Fruit fly (Drosophila melanogaster) whole organism, embryonic: ENCODE measurements around the gene Evi5.

ENCODE experiments used
- ATbp ChIP-seq: fragments of 200-800 bp; sonication (Bioruptor generic); optimal IDR thresholded peaks from 2 replicates; lab custom pipeline; 2017; ENCODE audit warnings: missing biosample characterization, mild to moderate bottlenecking, missing genetic modification characterization, missing genetic modification reagents
- Atf-2 ChIP-seq: fragments of 200-800 bp; sonication (Bioruptor generic); optimal IDR thresholded peaks from 2 replicates; lab custom pipeline; 2016; ENCODE audit warnings: missing biosample characterization, missing genetic modification characterization
- CG12104 ChIP-seq: fragments of 200-800 bp; sonication (Bioruptor generic); optimal IDR thresholded peaks from 3 replicates; lab custom pipeline; 2016; ENCODE audit warnings: missing biosample characterization, missing genetic modification characterization
- CG12155 ChIP-seq: fragments of 200-800 bp; sonication (Bioruptor generic); optimal IDR thresholded peaks from 3 replicates; lab custom pipeline; 2016; ENCODE audit warnings: missing biosample characterization, missing genetic modification characterization
- CG12219 ChIP-seq: fragments of 200-800 bp; sonication (Bioruptor generic); optimal IDR thresholded peaks from 3 replicates; lab custom pipeline; 2018; ENCODE audit warnings: missing biosample characterization, mild to moderate bottlenecking, missing genetic modification characterization
- CG1529 ChIP-seq: fragments of 200-800 bp; sonication (Bioruptor generic); optimal IDR thresholded peaks from 3 replicates; lab custom pipeline; 2018; ENCODE audit warnings: missing biosample characterization, missing genetic modification characterization
- CG17359 ChIP-seq: fragments of 200-800 bp; sonication (Bioruptor generic); optimal IDR thresholded peaks from 3 replicates; lab custom pipeline; 2018; ENCODE audit warnings: missing biosample characterization, mild to moderate bottlenecking, missing genetic modification characterization, moderate library complexity
- CG17385 ChIP-seq: fragments of 200-800 bp; sonication (Bioruptor generic); optimal IDR thresholded peaks from 3 replicates; lab custom pipeline; 2018; ENCODE audit warnings: missing biosample characterization, mild to moderate bottlenecking, missing genetic modification characterization
- CG17612 ChIP-seq: fragments of 200-800 bp; sonication (Bioruptor generic); IDR thresholded peaks from 2 replicates; pipeline ENCODE4 v1.3.6; 2022; ENCODE audit warnings: missing biosample characterization, missing genetic modification characterization
- CG18011 ChIP-seq: fragments of 200-800 bp; sonication (Bioruptor generic); optimal IDR thresholded peaks from 2 replicates; lab custom pipeline; 2017; ENCODE audit warnings: missing biosample characterization, missing genetic modification characterization, mild to moderate bottlenecking, moderate library complexity, missing genotype
- CG18262 ChIP-seq: fragments of 200-800 bp; optimal IDR thresholded peaks from 3 replicates; lab custom pipeline; 2019; ENCODE audit warnings: missing biosample characterization, mild to moderate bottlenecking, missing genetic modification characterization, moderate library complexity
- CG18599 ChIP-seq: fragments of 200-800 bp; sonication (Bioruptor generic); optimal IDR thresholded peaks from 3 replicates; lab custom pipeline; 2017; ENCODE audit warnings: missing biosample characterization, missing genetic modification characterization, mild to moderate bottlenecking, moderate library complexity, missing genetic modification reagents
- CG2116 ChIP-seq: fragments of 200-800 bp; sonication (Bioruptor generic); optimal IDR thresholded peaks from 3 replicates; lab custom pipeline; 2018; ENCODE audit warnings: missing biosample characterization, mild to moderate bottlenecking, missing genetic modification characterization
- CG2129 ChIP-seq: fragments of 200-800 bp; sonication (Bioruptor generic); IDR thresholded peaks from 2 replicates; pipeline ENCODE4 v1.3.6; 2022; ENCODE audit warnings: missing biosample characterization, missing genetic modification characterization; ENCODE audit not compliant: partially characterized antibody
- CG2202 ChIP-seq: fragments of 200-800 bp; sonication (Bioruptor generic); optimal IDR thresholded peaks from 2 replicates; lab custom pipeline; 2018; ENCODE audit warnings: missing biosample characterization, mild to moderate bottlenecking, missing genetic modification characterization
- CG2678 ChIP-seq: fragments of 200-800 bp; sonication (Bioruptor generic); optimal IDR thresholded peaks from 3 replicates; lab custom pipeline; 2019; ENCODE audit warnings: missing biosample characterization, mild to moderate bottlenecking, missing genetic modification characterization, moderate library complexity
- CG7372 ChIP-seq: fragments of 200-800 bp; sonication (Bioruptor generic); IDR thresholded peaks from 2 replicates; pipeline ENCODE4 v1.3.6; 2022; ENCODE audit warnings: missing biosample characterization, missing genetic modification characterization
- CG8359 ChIP-seq: fragments of 200-800 bp; sonication (Bioruptor generic); optimal IDR thresholded peaks from 2 replicates; lab custom pipeline; 2017; ENCODE audit warnings: missing biosample characterization, mild to moderate bottlenecking, missing genetic modification characterization, borderline replicate concordance
- CG9437 ChIP-seq: fragments of 200-800 bp; sonication (Bioruptor generic); optimal IDR thresholded peaks from 2 replicates; lab custom pipeline; 2018; ENCODE audit warnings: missing biosample characterization, mild to moderate bottlenecking, missing genetic modification characterization
- CG9876 ChIP-seq: fragments of 200-800 bp; sonication (Bioruptor generic); optimal IDR thresholded peaks from 2 replicates; lab custom pipeline; 2016; ENCODE audit warnings: missing biosample characterization, missing genetic modification characterization
- CG9932 ChIP-seq: fragments of 200-800 bp; sonication (Bioruptor generic); IDR thresholded peaks from 2 replicates; pipeline ENCODE4 v1.3.6; 2022; ENCODE audit warnings: missing biosample characterization, missing genetic modification characterization
- Eip74EF ChIP-seq, 2 experiments: fragments of 200-800 bp in 1 of 2; fragments of >200 bp in 1 of 2; sonication (Bioruptor generic) in 1 of 2; optimal IDR thresholded peaks; 2 replicates each; lab custom pipeline; 2017 to 2019; ENCODE audit warnings: missing biosample characterization in 2 of 2, missing genetic modification characterization in 2 of 2, mild to moderate bottlenecking in 1 of 2, moderate library complexity in 1 of 2
- Hand ChIP-seq: fragments of 200-800 bp; sonication (Bioruptor generic); optimal IDR thresholded peaks from 2 replicates; lab custom pipeline; 2017; ENCODE audit warnings: mild to moderate bottlenecking, missing biosample characterization, missing genetic modification reagents, missing genetic modification characterization
- Hr51 ChIP-seq, 2 experiments: fragments of 200-800 bp; sonication (Bioruptor generic); optimal IDR thresholded peaks; 2 replicates in 1 of 2; 3 replicates in 1 of 2; lab custom pipeline; 2016 to 2018; ENCODE audit warnings: missing biosample characterization in 2 of 2, missing genetic modification characterization in 2 of 2, mild to moderate bottlenecking in 1 of 2, moderate library complexity in 1 of 2
- Lim3 ChIP-seq: fragments of 200-800 bp; sonication (Bioruptor generic); IDR thresholded peaks from 2 replicates; pipeline ENCODE4 v1.3.6; 2022; ENCODE audit warnings: missing biosample characterization, missing genetic modification characterization
- Mad ChIP-seq: fragments of 200-800 bp; sonication (Bioruptor generic); optimal IDR thresholded peaks from 2 replicates; lab custom pipeline; 2016; ENCODE audit warnings: missing biosample characterization, missing genetic modification characterization
- Max ChIP-seq: fragments of 200-800 bp; sonication (Bioruptor generic); optimal IDR thresholded peaks from 2 replicates; lab custom pipeline; 2016; ENCODE audit warnings: missing biosample characterization, mild to moderate bottlenecking, missing genetic modification characterization
- NK7.1 ChIP-seq: fragments of 200-800 bp; sonication (Bioruptor generic); optimal IDR thresholded peaks from 3 replicates; lab custom pipeline; 2016; ENCODE audit warnings: missing biosample characterization, missing genetic modification characterization
- Oli ChIP-seq: fragments of 200-800 bp; sonication (Bioruptor generic); optimal IDR thresholded peaks from 2 replicates; lab custom pipeline; 2018; ENCODE audit warnings: missing biosample characterization, mild to moderate bottlenecking, missing genetic modification characterization, moderate library complexity
- Side ChIP-seq: fragments of 200-800 bp; sonication (Bioruptor generic); optimal IDR thresholded peaks from 2 replicates; lab custom pipeline; 2016; ENCODE audit warnings: missing biosample characterization, missing genetic modification characterization
- Sry-δ ChIP-seq: fragments of 200-800 bp; sonication (Bioruptor generic); optimal IDR thresholded peaks from 2 replicates; lab custom pipeline; 2016; ENCODE audit warnings: missing biosample characterization, missing genetic modification characterization
- Tbp ChIP-seq: fragments of >200 bp; optimal IDR thresholded peaks from 2 replicates; lab custom pipeline; 2018; ENCODE audit warnings: missing biosample characterization, missing genetic modification characterization
- Xbp1 ChIP-seq: fragments of 200-800 bp; sonication (Bioruptor generic); optimal IDR thresholded peaks from 3 replicates; lab custom pipeline; 2016; ENCODE audit warnings: missing biosample characterization, mild to moderate bottlenecking, missing genetic modification characterization
- bowl ChIP-seq: fragments of 200-800 bp; sonication (Bioruptor generic); IDR thresholded peaks from 2 replicates; pipeline ENCODE4 v1.3.6; 2022; ENCODE audit warnings: missing biosample characterization, missing genetic modification characterization
- cato ChIP-seq: fragments of 200-800 bp; sonication (Bioruptor generic); optimal IDR thresholded peaks from 2 replicates; lab custom pipeline; 2016; ENCODE audit warnings: missing biosample characterization, missing genetic modification characterization, borderline replicate concordance
- fd64A ChIP-seq: fragments of 200-800 bp; sonication (Bioruptor generic); optimal IDR thresholded peaks from 3 replicates; lab custom pipeline; 2018; ENCODE audit warnings: missing biosample characterization, mild to moderate bottlenecking, missing genetic modification characterization
- fu2 ChIP-seq: fragments of 200-800 bp; sonication (Bioruptor generic); optimal IDR thresholded peaks from 2 replicates; lab custom pipeline; 2016; ENCODE audit warnings: missing biosample characterization, missing genetic modification characterization
- gsb ChIP-seq: fragments of 200-800 bp; sonication (Bioruptor generic); IDR thresholded peaks from 2 replicates; pipeline ENCODE4 v1.3.6; 2022; ENCODE audit warnings: missing biosample characterization, missing genetic modification characterization
- hb ChIP-seq: fragments of 200-800 bp; sonication (Bioruptor generic); IDR thresholded peaks from 3 replicates; pipeline ENCODE4 v1.3.6; 2022; ENCODE audit warnings: missing biosample characterization, missing genetic modification characterization; ENCODE audit not compliant: partially characterized antibody
- hkb ChIP-seq, 2 experiments: fragments of 200-800 bp in 1 of 2; fragments of >200 bp in 1 of 2; sonication (Bioruptor generic) in 1 of 2; IDR thresholded peaks in 1 of 2; optimal IDR thresholded peaks in 1 of 2; 2 replicates each; pipeline versions ENCODE4 v1.3.6 to Lab custom; 2017 to 2022; ENCODE audit warnings: missing biosample characterization in 1 of 2, missing genetic modification characterization in 1 of 2
- hth ChIP-seq: fragments of >200 bp; optimal IDR thresholded peaks from 2 replicates; lab custom pipeline; 2017; ENCODE audit warnings: inconsistent platforms
- pfk ChIP-seq: fragments of 200-800 bp; sonication (Bioruptor generic); optimal IDR thresholded peaks from 2 replicates; lab custom pipeline; 2018; ENCODE audit warnings: missing biosample characterization, mild to moderate bottlenecking, missing genetic modification characterization, moderate library complexity
- prd ChIP-seq, 3 experiments: fragments of >200 bp in 2 of 3; fragments of 200-800 bp in 1 of 3; sonication (Bioruptor generic) in 1 of 3; optimal IDR thresholded peaks in 2 of 3; IDR thresholded peaks in 1 of 3; 2 replicates in 2 of 3; 3 replicates in 1 of 3; pipeline versions ENCODE4 v1.3.6 to Lab custom; 2017 to 2022; ENCODE audit warnings: missing biosample characterization in 1 of 3, missing genetic modification characterization in 1 of 3
- row ChIP-seq: fragments of 200-800 bp; sonication (Bioruptor generic); IDR thresholded peaks from 3 replicates; pipeline ENCODE4 v1.3.6; 2022; ENCODE audit warnings: missing biosample characterization, missing genetic modification characterization
- schlank ChIP-seq: fragments of 200-800 bp; sonication (Bioruptor generic); optimal IDR thresholded peaks from 2 replicates; lab custom pipeline; 2018; ENCODE audit warnings: missing biosample characterization, mild to moderate bottlenecking, missing genetic modification characterization
- sim ChIP-seq: fragments of 200-800 bp; sonication (Bioruptor generic); IDR thresholded peaks from 2 replicates; pipeline ENCODE4 v1.3.6; 2022; ENCODE audit warnings: missing biosample characterization, missing genetic modification characterization
- slou ChIP-seq: fragments of 200-800 bp; sonication (Bioruptor generic); optimal IDR thresholded peaks from 3 replicates; lab custom pipeline; 2016; ENCODE audit warnings: missing biosample characterization, missing genetic modification characterization
- tna ChIP-seq: fragments of 200-800 bp; sonication (Bioruptor generic); IDR thresholded peaks from 2 replicates; pipeline ENCODE4 v1.3.6; 2022; ENCODE audit warnings: missing biosample characterization, missing genetic modification characterization; ENCODE audit not compliant: partially characterized antibody
- toy ChIP-seq: fragments of 200-800 bp; sonication (Bioruptor generic); IDR thresholded peaks from 2 replicates; pipeline ENCODE4 v1.3.6; 2022; ENCODE audit warnings: missing biosample characterization, missing genetic modification characterization

Gene Evi5

DNA sequence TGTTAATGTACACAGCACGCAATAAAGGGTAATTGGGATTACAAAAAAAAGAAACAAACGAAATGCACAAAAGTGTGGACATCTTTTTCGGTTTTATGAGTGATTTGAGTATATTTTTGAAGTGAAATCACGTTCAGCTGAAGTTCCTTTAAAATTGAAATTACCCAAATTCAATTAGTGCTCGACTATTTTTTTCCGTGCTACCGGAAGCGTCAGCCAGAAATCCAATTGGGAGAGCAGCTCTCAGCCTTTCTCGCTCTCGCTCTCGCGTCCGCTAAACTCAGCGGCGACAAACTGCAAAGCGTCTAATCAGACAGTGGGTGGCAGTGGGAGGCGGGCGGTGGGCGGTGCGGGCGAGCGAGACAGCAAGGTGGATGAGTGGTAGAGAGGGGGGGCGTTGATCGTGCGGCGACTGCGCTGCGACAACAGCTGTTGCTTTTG is 30.9 kb downstream of the Evi5 start (continued):
- TF ChIP-seq CG17385 (GFP tag; lab: Kevin White, UChicago) (peak; percentile 87), Mad (GFP tag; lab: Kevin White, UChicago) (peak; percentile 80), CG9876 (GFP tag; lab: Kevin White, UChicago) (peak; percentile 80), CG2116 (GFP tag; lab: Kevin White, UChicago) (peak; percentile 53), sim (peak; percentile 82), Oli (tag; lab: Kevin White, UChicago) (peak; percentile 92), cato (GFP tag; lab: Kevin White, UChicago) (peak; percentile 73), hth (lab: Kevin White, UChicago) (no peak), CG12104 (GFP tag; lab: Kevin White, UChicago) (peak; percentile 72), Xbp1 (GFP tag; lab: Kevin White, UChicago) (peak; percentile 91), tna (no peak), ATbp (GFP tag; lab: Kevin White, UChicago) (peak; percentile 83), CG12219 (GFP tag; lab: Kevin White, UChicago) (peak; percentile 90), CG18599 (peak; percentile 94), CG17612 (GFP tag; lab: Robert Waterston, UW) (peak; percentile 85), prd (optimal IDR thresholded peaks at IDR 0.05; lab: Kevin White, UChicago) (no peak), prd (GFP tag; IDR thresholded peaks at IDR 0.05; lab: Robert Waterston, UW) (peak; percentile 91), gsb (GFP tag; lab: Robert Waterston, UW) (peak; percentile 82), CG9437 (GFP tag; lab: Kevin White, UChicago) (peak; percentile 82), bowl (GFP tag; lab: Robert Waterston, UW) (peak; percentile 77), NK7.1 (GFP tag; lab: Kevin White, UChicago) (peak; percentile 88), CG12155 (GFP tag; lab: Kevin White, UChicago) (peak; percentile 79), Eip74EF (GFP tag; optimal IDR thresholded peaks at IDR 0.05; lab: Kevin White, UChicago) (peak in 1 of 2 experiments; percentile 97), CG2129 (GFP tag; lab: Robert Waterston, UW) (no peak), Sry-δ (peak; percentile 59), Max (GFP tag; lab: Kevin White, UChicago) (peak; percentile 83), row (GFP tag; lab: Robert Waterston, UW) (peak; percentile 95), CG18262 (peak; percentile 79), fd64A (GFP tag; lab: Kevin White, UChicago) (no peak), Lim3 (GFP tag; lab: Robert Waterston, UW) (peak; percentile 68), fu2 (GFP tag; lab: Kevin White, UChicago) (peak; percentile 89), Atf-2 (GFP tag; lab: Kevin White, UChicago) (peak; percentile 81), CG9932 (GFP tag; lab: Robert Waterston, UW) (peak; percentile 87), Hr51 (GFP tag; optimal IDR thresholded peaks at IDR 0.05; lab: Kevin White, UChicago) (peak; percentile 79 to 92), hb (no peak), CG1529 (GFP tag; lab: Kevin White, UChicago) (peak; percentile 66), pfk (GFP tag; lab: Kevin White, UChicago) (no peak), CG2678 (peak; percentile 93), toy (GFP tag; lab: Robert Waterston, UW) (peak; percentile 57; the same call in 1 of the 2 replicates), CG18011 (GFP tag; lab: Kevin White, UChicago) (peak; percentile 69), Hand (peak; percentile 88), slou (GFP tag; lab: Kevin White, UChicago) (peak; percentile 76), hkb (optimal IDR thresholded peaks at IDR 0.05; lab: Kevin White, UChicago) (no peak), hkb (GFP tag; IDR thresholded peaks at IDR 0.05; lab: Robert Waterston, UW) (peak; percentile 94), Side (GFP tag; lab: Kevin White, UChicago) (peak; percentile 85), CG8359 (GFP tag; lab: Kevin White, UChicago) (peak; percentile 32), CG2202 (tag; lab: Kevin White, UChicago) (peak; percentile 2), CG17359 (tag; lab: Kevin White, UChicago) (peak; percentile 90), schlank (tag; lab: Kevin White, UChicago) (peak; percentile 87), CG7372 (peak; percentile 90), Tbp (GFP tag; lab: Kevin White, UChicago) (no peak)
